Fruit fly (Drosophila melanogaster): Measurements from ENCODE around the gene REPTOR-BP.

- TF ChIP-seq CG8301 (tag; optimal IDR thresholded peaks at IDR 0.05), result no peak
- TF ChIP-seq Ets98B (GFP tag; IDR thresholded peaks at IDR 0.05), result no peak
- TF ChIP-seq CG32121 (GFP tag; IDR thresholded peaks at IDR 0.05), result no peak
- no peak for TF ChIP-seq CG15710 (tag; optimal IDR thresholded peaks at IDR 0.05)
- no peak for TF ChIP-seq CG17806 (tag; optimal IDR thresholded peaks at IDR 0.05)
- TF ChIP-seq gl (tag; optimal IDR thresholded peaks at IDR 0.05), result no peak
- TF ChIP-seq CG12605 (GFP tag; IDR thresholded peaks at IDR 0.05), result no peak
- no peak for TF ChIP-seq CG13204 (GFP tag; optimal IDR thresholded peaks at IDR 0.05)
- no peak for TF ChIP-seq EcR (GFP tag; optimal IDR thresholded peaks at IDR 0.05)
- TF ChIP-seq CG4496 (GFP tag; IDR thresholded peaks at IDR 0.05), result no peak
- no peak for TF ChIP-seq CG9948 (tag; optimal IDR thresholded peaks at IDR 0.05)
- TF ChIP-seq Pif1B (GFP tag; optimal IDR thresholded peaks at IDR 0.05), result no peak
- no peak for TF ChIP-seq CG10348 (GFP tag; IDR thresholded peaks at IDR 0.05)
- TF ChIP-seq CG8159 (tag; optimal IDR thresholded peaks at IDR 0.05), result no peak
These were observed 4.8 kb downstream of the REPTOR-BP start, which contains the start of gene CG4957 for dm6 chr2L:10268688-10269087.
